Worm (Caenorhabditis elegans): ENCODE measurements around the gene srw-142.
"Not testable (repeated sequence)": the region's sequence is repeated elsewhere in the genome, so short reads cannot be mapped to it uniquely, and the experiment has no call there.

Gene srw-142

DNA sequence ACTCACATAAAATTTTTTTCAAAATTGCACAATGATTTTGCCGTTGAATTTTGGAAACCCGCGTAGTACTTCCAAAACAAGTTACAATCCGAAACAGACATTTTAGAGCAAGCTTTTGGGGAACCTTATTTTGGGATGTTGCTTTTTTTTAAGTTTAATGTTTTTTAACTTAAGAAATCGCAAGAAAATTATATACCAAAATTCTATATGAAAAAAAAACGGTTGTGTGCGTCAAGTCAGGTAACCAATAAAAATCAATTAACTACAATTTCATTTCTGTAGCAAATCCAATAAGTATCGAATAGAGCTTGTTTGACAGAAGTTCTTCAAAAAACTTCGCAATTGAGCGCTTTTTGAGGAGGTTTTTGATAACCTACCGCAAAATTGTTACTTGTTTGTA, 25.2 kb upstream of the srw-142 start, which contains the start of gene srw-117:
srw-117 (minus strand) TSS at position 101 of the 400 bp plus-strand sequence.
- no peak for TF ChIP-seq nhr-76 (tag; optimal IDR thresholded peaks at IDR 0.05)
- TF ChIP-seq cey-2 (tag; optimal IDR thresholded peaks at IDR 0.05; ENCODE audit: borderline replicate concordance, insufficient read depth), result no peak
- no peak for TF ChIP-seq ZK546.5 (tag; optimal IDR thresholded peaks at IDR 0.05)
- peak in 1 of 2 experiments; percentile 15 for TF ChIP-seq unc-62 (GFP tag; optimal IDR thresholded peaks at IDR 0.05 in 1 of 2)
- no peak for TF ChIP-seq unc-62 (tag; optimal IDR thresholded peaks at IDR 0.05)

DNA sequence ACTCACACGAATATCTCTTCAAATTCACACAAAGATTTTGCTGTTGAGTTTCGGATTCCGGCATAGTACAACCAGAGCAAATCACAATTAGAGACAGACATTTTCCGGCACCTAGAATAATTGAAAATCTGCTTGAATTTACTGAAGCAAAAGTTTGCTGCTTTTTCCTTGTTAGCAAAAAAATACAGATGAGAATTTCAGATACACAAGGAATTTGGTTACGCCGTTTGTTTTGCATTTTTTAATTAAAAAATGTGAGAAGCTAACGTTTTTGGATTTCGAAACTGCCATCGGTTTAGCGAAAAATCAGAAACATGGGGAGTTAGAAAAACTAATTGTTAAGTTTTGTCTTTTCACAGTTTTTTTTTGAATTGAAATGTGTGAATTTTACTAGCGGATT, 21.9 kb upstream of the srw-142 start, which contains the start of gene srw-118:
srw-118 (minus strand) TSS at position 101 of the 400 bp plus-strand sequence.
- TF ChIP-seq aha-1 (tag), result peak; percentile 28
- no peak for TF ChIP-seq egl-27 (tag; optimal IDR thresholded peaks at IDR 0.05)

DNA sequence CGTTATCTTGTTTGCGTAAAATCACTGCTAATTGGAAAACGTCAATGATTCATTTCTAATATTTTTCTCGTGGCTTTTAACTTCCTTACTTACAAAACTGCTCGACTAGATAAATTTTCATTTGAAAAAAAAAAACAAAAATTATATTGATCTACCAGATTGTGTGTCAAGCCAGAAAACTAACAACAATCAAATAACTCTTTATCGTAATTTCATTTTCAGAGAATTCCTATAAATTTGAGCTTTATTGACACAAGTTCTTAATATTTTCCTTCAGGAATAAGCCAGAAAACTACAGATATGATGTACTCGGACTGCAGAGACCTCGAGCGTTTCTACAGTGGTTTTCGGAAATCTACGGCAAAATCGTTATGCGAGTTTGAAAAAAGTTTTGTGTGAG, 18.2 kb upstream of the srw-142 start, which contains the start of gene srw-124:
srw-124 (plus strand) TSS at position 301 of the 400 bp plus-strand sequence.
- no peak for TF ChIP-seq madf-5 (GFP tag; IDR thresholded peaks at IDR 0.05)
- TF ChIP-seq mxl-3 (GFP tag; optimal IDR thresholded peaks at IDR 0.05), result no peak
- TF ChIP-seq F10B5.3 (tag; optimal IDR thresholded peaks at IDR 0.05), result no peak

DNA sequence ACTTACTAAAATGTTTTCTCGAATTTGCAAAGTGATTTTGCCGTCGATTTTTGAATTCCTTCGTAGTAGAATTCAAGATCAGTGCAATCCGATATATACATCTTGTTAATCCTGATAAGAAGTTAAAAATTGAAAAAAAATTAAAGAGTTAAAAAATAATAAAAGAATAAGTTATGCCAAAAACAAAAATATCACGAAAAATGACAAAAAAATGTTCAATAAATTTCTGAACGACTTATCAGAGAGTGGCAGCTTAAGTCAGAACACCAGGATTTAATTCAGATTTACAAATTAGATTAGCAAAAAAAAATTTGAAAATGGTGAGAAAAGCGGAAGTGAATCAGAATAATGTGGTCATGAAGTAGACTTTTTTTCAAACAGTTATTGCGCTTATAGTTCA, 17.2 kb upstream of the srw-142 start, which contains the start of gene srw-123:
srw-123 (minus strand) TSS at position 101 of the 400 bp plus-strand sequence.
- TF ChIP-seq set-16, dmd-6, dmd-9 (GFP tag; IDR thresholded peaks at IDR 0.05): not testable (repeated sequence)

DNA sequence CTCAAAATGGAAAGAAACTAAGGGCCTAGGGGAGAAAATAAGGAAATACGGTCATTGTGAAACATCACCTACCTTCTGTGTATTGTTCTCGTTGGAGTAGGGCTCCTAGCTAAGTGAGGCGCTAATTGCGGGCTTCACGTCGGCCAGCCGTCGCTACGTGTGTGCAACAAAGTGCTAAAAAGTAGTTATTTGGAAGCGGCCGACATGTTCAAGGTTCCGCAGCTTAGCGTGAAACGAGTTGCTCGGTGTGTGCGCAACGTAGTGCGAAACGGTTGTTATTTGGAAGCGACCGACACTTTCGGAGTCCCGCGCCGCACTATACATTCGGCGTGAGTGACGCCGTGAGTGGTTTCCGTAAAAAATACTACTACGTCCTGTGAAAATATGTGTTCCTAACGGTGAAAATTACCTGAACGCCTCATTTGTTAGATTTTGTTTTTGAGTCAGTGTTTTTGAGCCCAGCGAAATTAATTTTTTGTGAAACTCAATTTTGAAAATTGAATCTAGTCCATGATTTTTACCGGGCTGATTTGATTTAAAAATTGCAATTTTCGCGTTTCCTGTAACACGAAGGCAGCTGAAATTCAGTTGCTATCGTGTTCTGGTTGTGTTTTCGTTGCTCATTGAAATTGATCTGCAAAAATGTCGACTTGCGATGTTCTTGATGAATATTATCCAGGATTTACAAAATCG, 13.4 kb upstream of the srw-142 start, which contains the start of gene srw-129:
srw-129 (plus strand) TSS at position 643 of the 693 bp plus-strand sequence.
- TF ChIP-seq R02D3.7 (tag; optimal IDR thresholded peaks at IDR 0.05), result no peak
- no peak for TF ChIP-seq dmd-9 (GFP tag; IDR thresholded peaks at IDR 0.05)
- TF ChIP-seq saeg-2 (GFP tag; IDR thresholded peaks at IDR 0.05), result no peak
- TF ChIP-seq madf-5 (GFP tag; IDR thresholded peaks at IDR 0.05), result no peak
- no peak for TF ChIP-seq mep-1 (tag; optimal IDR thresholded peaks at IDR 0.05)
- TF ChIP-seq Y48G9A.11 (GFP tag; IDR thresholded peaks at IDR 0.05), result 0 out of 2 replicates have a peak, but pooled peaks have one; percentile 54
- TF ChIP-seq lin-1 (GFP tag; IDR thresholded peaks at IDR 0.05), result no peak
- TF ChIP-seq ZK546.5 (tag; optimal IDR thresholded peaks at IDR 0.05), result no peak
- peak; percentile 91 for TF ChIP-seq aha-1 (tag)
- no peak for TF ChIP-seq F10B5.3 (tag; optimal IDR thresholded peaks at IDR 0.05)
- 0 out of 2 replicates have a peak, but pooled peaks have one; percentile 19 for TF ChIP-seq snpc-1.2 (GFP tag; IDR thresholded peaks at IDR 0.05)
- no peak for TF ChIP-seq nhr-77 (tag; optimal IDR thresholded peaks at IDR 0.05)
- TF ChIP-seq ZK337.2 (GFP tag; IDR thresholded peaks at IDR 0.05), result no peak
- no peak for TF ChIP-seq lir-3 (tag; optimal IDR thresholded peaks at IDR 0.05)
- no peak for TF ChIP-seq ztf-11 (tag; optimal IDR thresholded peaks at IDR 0.05)
- TF ChIP-seq nhr-6 (tag; optimal IDR thresholded peaks at IDR 0.05), result no peak
- no peak for TF ChIP-seq ceh-82 (tag; optimal IDR thresholded peaks at IDR 0.05)
- TF ChIP-seq zip-11 (GFP tag; IDR thresholded peaks at IDR 0.05), result no peak
- TF ChIP-seq spr-3 (GFP tag; optimal IDR thresholded peaks at IDR 0.05), result no peak
- no peak for TF ChIP-seq tra-1 (GFP tag; IDR thresholded peaks at IDR 0.05)

DNA sequence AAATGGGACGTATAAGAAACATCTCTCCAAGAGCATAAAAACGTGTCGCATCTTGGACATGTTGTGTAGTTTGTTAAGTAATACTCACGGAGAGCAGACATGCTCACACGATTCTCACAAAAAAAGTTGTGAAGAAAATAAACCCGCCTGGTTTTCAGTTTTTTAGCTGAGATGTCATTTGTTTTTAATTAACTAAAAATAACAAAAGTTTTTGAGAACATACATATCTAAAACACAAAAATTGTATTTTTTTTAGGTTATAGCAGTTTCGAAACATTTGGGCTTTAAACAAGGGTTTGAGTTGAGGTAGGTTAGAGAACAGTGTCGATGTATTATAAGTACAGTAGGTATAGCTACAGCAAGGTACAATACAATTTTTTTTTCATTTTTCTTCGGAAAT, 6.7 kb upstream of the srw-142 start, which contains the start of gene srh-88:
srh-88 (minus strand) TSS at position 101 of the 400 bp plus-strand sequence.
- TF ChIP-seq ZK337.2 (GFP tag; IDR thresholded peaks at IDR 0.05) (no peak), nhr-237 (tag; optimal IDR thresholded peaks at IDR 0.05) (no peak), ceh-82 (tag; optimal IDR thresholded peaks at IDR 0.05) (no peak), dpl-1 (GFP tag; optimal IDR thresholded peaks at IDR 0.05) (no peak), unc-62 (GFP tag; optimal IDR thresholded peaks at IDR 0.05 in 1 of 2) (no peak), unc-62 (tag; optimal IDR thresholded peaks at IDR 0.05) (no peak), daf-19 (GFP tag; conservative IDR thresholded peaks at IDR 0.05) (no peak), nhr-48 (tag; optimal IDR thresholded peaks at IDR 0.05) (no peak), nhr-11 (tag; optimal IDR thresholded peaks at IDR 0.05) (no peak), gei-8 (GFP tag; optimal IDR thresholded peaks at IDR 0.05) (no peak), cey-2 (tag; optimal IDR thresholded peaks at IDR 0.05; ENCODE audit: borderline replicate concordance, insufficient read depth) (no peak), rbr-2 (tag; optimal IDR thresholded peaks at IDR 0.05) (no peak), sdz-12 (GFP tag; optimal IDR thresholded peaks at IDR 0.05) (no peak), hmg-1.1 (GFP tag; IDR thresholded peaks at IDR 0.05) (no peak)

Measured in whole organism, L4 larva.